Worm (Caenorhabditis elegans): ENCODE data around the gene dhhc-9.

- no peak for TF ChIP-seq F33H1.4 (GFP tag; IDR thresholded peaks at IDR 0.05)
- TF ChIP-seq attf-3 (GFP tag; conservative IDR thresholded peaks at IDR 0.05): no peak
- TF ChIP-seq sea-2 (GFP tag; IDR thresholded peaks at IDR 0.05): no peak
- no peak for TF ChIP-seq lag-1 (GFP tag; IDR thresholded peaks at IDR 0.05)
- TF ChIP-seq madf-3 (GFP tag; IDR thresholded peaks at IDR 0.05): no peak
- TF ChIP-seq hrde-1 (tag; optimal IDR thresholded peaks at IDR 0.05; ENCODE audit: borderline replicate concordance): no peak
- TF ChIP-seq D2030.7 (GFP tag; IDR thresholded peaks at IDR 0.05): no peak
- TF ChIP-seq repo-1 (tag; optimal IDR thresholded peaks at IDR 0.05): no peak
- TF ChIP-seq lir-1 (GFP tag; conservative IDR thresholded peaks at IDR 0.05): no peak
- TF ChIP-seq lsl-1 (GFP tag; optimal IDR thresholded peaks at IDR 0.05): no peak
- no peak for TF ChIP-seq aptf-2 (GFP tag; conservative IDR thresholded peaks at IDR 0.05)
- no peak for TF ChIP-seq bed-1 (GFP tag; IDR thresholded peaks at IDR 0.05)
Observed at ce11 chrX:2446185-2446584, 44.3 kb upstream of the dhhc-9 start.

Measured in whole organism, young adult.